Worm (Caenorhabditis elegans): ENCODE measurements around the gene srw-144.

srw-144 gene

DNA sequence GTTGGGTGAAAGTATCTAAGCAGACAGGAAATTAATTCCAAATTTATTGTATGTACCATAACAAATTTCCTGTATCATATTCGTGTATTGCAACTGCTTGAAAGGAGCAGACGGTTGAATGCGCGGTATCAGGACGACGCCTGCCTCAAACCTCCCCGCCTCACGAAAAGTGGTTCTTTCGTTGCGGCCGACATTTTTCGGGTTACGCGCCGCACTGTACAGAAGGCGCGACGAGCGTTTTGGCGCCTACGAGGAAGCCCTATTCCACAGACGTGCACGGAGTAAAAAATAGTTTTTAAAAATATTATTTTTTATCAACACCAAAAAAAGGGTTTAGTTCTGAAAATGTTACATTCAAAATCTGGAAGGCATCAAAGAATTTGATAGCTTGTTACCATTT, 40.7 kb downstream of the srw-144 start:
- no peak for TF ChIP-seq unc-42 (tag; optimal IDR thresholded peaks at IDR 0.05)
- TF ChIP-seq pros-1 (tag; optimal IDR thresholded peaks at IDR 0.05), result no peak
- no peak for TF ChIP-seq ttx-3 (tag; optimal IDR thresholded peaks at IDR 0.05)
- TF ChIP-seq ceh-18 (tag; optimal IDR thresholded peaks at IDR 0.05), result no peak
- no peak for TF ChIP-seq fkh-6 (tag; optimal IDR thresholded peaks at IDR 0.05)
- no peak for TF ChIP-seq eyg-1 (tag; optimal IDR thresholded peaks at IDR 0.05)
- no peak for TF ChIP-seq che-1 (tag; optimal IDR thresholded peaks at IDR 0.05)
- no peak for TF ChIP-seq C38D4.7 (GFP tag; optimal IDR thresholded peaks at IDR 0.05)
- no peak for TF ChIP-seq ceh-6 (GFP tag; optimal IDR thresholded peaks at IDR 0.05)
- TF ChIP-seq pqm-1 (tag; optimal IDR thresholded peaks at IDR 0.05), result no peak
- no peak for TF ChIP-seq madf-2 (tag; optimal IDR thresholded peaks at IDR 0.05)
- no peak for TF ChIP-seq pax-1 (tag; optimal IDR thresholded peaks at IDR 0.05)

DNA sequence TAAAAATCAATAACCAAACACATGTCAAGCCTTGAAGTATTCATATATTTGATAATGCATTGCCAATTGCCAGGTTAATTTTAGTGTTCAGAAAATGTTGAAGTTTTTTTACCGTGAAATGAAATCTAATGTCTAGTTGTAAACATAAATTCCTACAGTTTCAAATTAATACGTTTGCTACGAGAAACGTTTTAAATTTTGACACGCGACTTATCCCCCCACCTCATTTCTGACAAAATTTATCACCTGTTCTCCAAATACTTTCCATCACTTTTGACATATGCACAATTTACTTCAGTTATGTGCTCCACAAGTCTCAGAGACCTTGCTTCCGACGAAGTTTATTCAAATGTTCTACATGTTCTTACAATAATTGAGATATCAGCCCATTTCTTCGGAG, 46.8 kb downstream of the srw-144 start, which contains the start of gene srh-146:
TSS of gene srh-146 (plus strand) at position 301 of the 400 bp plus-strand sequence.
- TF ChIP-seq unc-3 (GFP tag; conservative IDR thresholded peaks at IDR 0.05) (no peak), unc-3 (tag; optimal IDR thresholded peaks at IDR 0.05) (no peak), che-1 (tag; optimal IDR thresholded peaks at IDR 0.05) (no peak), unc-42 (tag; optimal IDR thresholded peaks at IDR 0.05) (no peak), hlh-15 (tag; optimal IDR thresholded peaks at IDR 0.05) (no peak), odd-2 (tag; optimal IDR thresholded peaks at IDR 0.05) (no peak), ceh-9 (tag; optimal IDR thresholded peaks at IDR 0.05) (no peak), eyg-1 (tag; optimal IDR thresholded peaks at IDR 0.05) (no peak), ama-1 (optimal IDR thresholded peaks at IDR 0.05) (no peak), ceh-31 (tag; optimal IDR thresholded peaks at IDR 0.05) (no peak), tbx-7 (tag; optimal IDR thresholded peaks at IDR 0.05) (no peak)

DNA sequence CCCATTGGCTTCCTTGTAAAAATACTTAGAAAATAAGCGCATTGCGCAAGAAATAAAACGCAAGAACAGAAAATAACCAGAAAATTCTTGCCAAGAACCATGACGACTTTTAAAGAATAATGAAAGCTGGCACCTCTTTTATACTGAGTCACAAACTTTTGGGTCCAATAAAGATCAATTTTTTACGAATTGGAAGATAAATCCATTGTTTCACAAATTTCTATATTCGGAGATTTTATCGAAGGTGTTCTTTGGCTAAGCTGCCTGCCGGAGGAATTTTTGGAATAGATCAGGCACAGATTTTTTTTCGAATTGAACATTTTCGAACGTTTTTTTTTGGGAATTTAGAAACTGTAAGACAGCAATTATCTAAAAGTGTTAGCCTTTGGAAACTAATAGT, 47.9 kb downstream of the srw-144 start, which contains the start of gene C31B8.9:
TSS of gene C31B8.9 (minus strand) at position 101 of the 400 bp plus-strand sequence.
- no peak for TF ChIP-seq pqm-1 (tag; optimal IDR thresholded peaks at IDR 0.05)
- TF ChIP-seq ceh-34 (tag; optimal IDR thresholded peaks at IDR 0.05), result no peak
- no peak for TF ChIP-seq odd-2 (tag; optimal IDR thresholded peaks at IDR 0.05)
- no peak for TF ChIP-seq ceh-19 (GFP tag; optimal IDR thresholded peaks at IDR 0.05)
- TF ChIP-seq che-1 (tag; optimal IDR thresholded peaks at IDR 0.05), result no peak
- TF ChIP-seq pax-1 (tag; optimal IDR thresholded peaks at IDR 0.05), result no peak
- no peak for TF ChIP-seq syd-9 (tag; optimal IDR thresholded peaks at IDR 0.05)
- TF ChIP-seq elt-4 (tag; optimal IDR thresholded peaks at IDR 0.05), result no peak
- no peak for TF ChIP-seq unc-55 (GFP tag; optimal IDR thresholded peaks at IDR 0.05)
- TF ChIP-seq madf-2 (tag; optimal IDR thresholded peaks at IDR 0.05), result no peak
- TF ChIP-seq hlh-15 (tag; optimal IDR thresholded peaks at IDR 0.05), result no peak
- no peak for TF ChIP-seq sdc-2 (tag; optimal IDR thresholded peaks at IDR 0.05)
- TF ChIP-seq fax-1 (tag; optimal IDR thresholded peaks at IDR 0.05), result no peak

DNA sequence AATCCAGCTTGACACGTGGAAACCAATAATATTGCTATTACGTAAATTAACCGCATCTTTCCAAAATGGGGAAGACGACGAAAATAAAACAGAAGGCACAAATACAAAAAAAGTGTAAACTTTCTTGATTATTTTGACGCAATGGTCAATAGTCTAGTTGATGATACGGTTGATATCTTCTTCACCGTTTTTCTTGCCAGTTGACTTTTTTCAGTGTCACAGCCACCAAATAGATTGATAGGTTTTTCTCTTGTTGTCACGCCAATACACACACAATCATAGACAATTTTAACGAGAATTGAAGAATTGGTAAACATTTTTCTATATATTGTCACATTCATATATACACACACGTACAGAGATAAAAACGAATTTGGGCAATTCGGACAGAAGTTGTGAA, 51.3 kb downstream of the srw-144 start, which contains the start of gene zmp-3:
TSS of gene zmp-3 (minus strand) at position 101 of the 400 bp plus-strand sequence.
- TF ChIP-seq pag-3 (tag; optimal IDR thresholded peaks at IDR 0.05; ENCODE audit: borderline replicate concordance), result no peak
- no peak for TF ChIP-seq ceh-34 (tag; optimal IDR thresholded peaks at IDR 0.05)
- TF ChIP-seq F13H6.1 (tag; optimal IDR thresholded peaks at IDR 0.05), result no peak
- no peak for TF ChIP-seq unc-86 (tag; optimal IDR thresholded peaks at IDR 0.05)
- no peak for TF ChIP-seq elt-2 (tag; optimal IDR thresholded peaks at IDR 0.05)
- no peak for TF ChIP-seq rnt-1 (tag; optimal IDR thresholded peaks at IDR 0.05)
- no peak for TF ChIP-seq mec-3 (tag; optimal IDR thresholded peaks at IDR 0.05; ENCODE audit: borderline replicate concordance)
- TF ChIP-seq madf-2 (tag; optimal IDR thresholded peaks at IDR 0.05), result no peak
- no peak for TF ChIP-seq ceh-2 (tag; optimal IDR thresholded peaks at IDR 0.05)
- TF ChIP-seq npax-4 (tag; optimal IDR thresholded peaks at IDR 0.05), result no peak
- no peak for TF ChIP-seq pha-4 (tag; optimal IDR thresholded peaks at IDR 0.05)
- TF ChIP-seq ahr-1 (tag; optimal IDR thresholded peaks at IDR 0.05), result no peak
- no peak for TF ChIP-seq K02D7.2 (tag; optimal IDR thresholded peaks at IDR 0.05)
- TF ChIP-seq odd-2 (tag; optimal IDR thresholded peaks at IDR 0.05), result no peak
- no peak for TF ChIP-seq pat-9 (tag; optimal IDR thresholded peaks at IDR 0.05)

All from whole organism, late embryonic.